Worm (Caenorhabditis elegans) whole organism, late embryonic: Measurements from ENCODE around the gene scl-11.

Source experiments
- C08G9.2 ChIP-seq: sonication (generic microtip); optimal IDR thresholded peaks from 2 replicates; lab custom pipeline; 2016; ENCODE audit warnings: mild to moderate bottlenecking, missing genetic modification characterization, moderate library complexity, missing compliant biosample characterization
- C38D4.7 ChIP-seq: fragments of 200-800 bp; sonication (Bioruptor generic); optimal IDR thresholded peaks from 2 replicates; lab custom pipeline; 2018; ENCODE audit warnings: mild to moderate bottlenecking, missing genetic modification characterization, moderate library complexity, missing compliant biosample characterization
- F13H6.1 ChIP-seq: sonication (generic microtip); optimal IDR thresholded peaks from 2 replicates; lab custom pipeline; 2016; ENCODE audit warnings: missing genetic modification characterization, missing compliant biosample characterization
- K02D7.2 ChIP-seq: sonication (generic microtip); optimal IDR thresholded peaks from 2 replicates; lab custom pipeline; 2017; ENCODE audit warnings: mild to moderate bottlenecking, missing genetic modification characterization, missing compliant biosample characterization
- T23F11.4 ChIP-seq: fragments of 200-800 bp; sonication (Bioruptor generic); optimal IDR thresholded peaks from 2 replicates; lab custom pipeline; 2018; ENCODE audit warnings: mild to moderate bottlenecking, missing genetic modification characterization, missing compliant biosample characterization
- Y22D7AL.16 ChIP-seq: sonication (generic microtip); optimal IDR thresholded peaks from 2 replicates; lab custom pipeline; 2016; ENCODE audit warnings: missing genetic modification characterization, missing compliant biosample characterization
- ahr-1 ChIP-seq: sonication (generic microtip); optimal IDR thresholded peaks from 2 replicates; lab custom pipeline; 2016; ENCODE audit warnings: missing genetic modification characterization, missing compliant biosample characterization
- ama-1 ChIP-seq: fragments of 150-350 bp; optimal IDR thresholded peaks from 2 replicates; lab custom pipeline; 2014
- ceh-14 ChIP-seq: sonication (generic microtip); optimal IDR thresholded peaks from 2 replicates; lab custom pipeline; 2016; ENCODE audit warnings: missing genotype, missing genetic modification characterization, missing compliant biosample characterization
- ceh-18 ChIP-seq: sonication (generic microtip); optimal IDR thresholded peaks from 2 replicates; lab custom pipeline; 2016; ENCODE audit warnings: missing genetic modification characterization, missing compliant biosample characterization
- ceh-2 ChIP-seq: sonication (generic microtip); optimal IDR thresholded peaks from 2 replicates; lab custom pipeline; 2016; ENCODE audit warnings: missing genotype, missing genetic modification characterization, missing compliant biosample characterization
- ceh-22 ChIP-seq: sonication (generic microtip); optimal IDR thresholded peaks from 2 replicates; lab custom pipeline; 2017; ENCODE audit warnings: missing biosample characterization, missing genetic modification characterization
- ceh-24 ChIP-seq: sonication (generic microtip); optimal IDR thresholded peaks from 2 replicates; lab custom pipeline; 2016; ENCODE audit warnings: mild to moderate bottlenecking, missing genetic modification characterization, missing compliant biosample characterization
- ceh-31 ChIP-seq: sonication (generic microtip); optimal IDR thresholded peaks from 2 replicates; lab custom pipeline; 2016; ENCODE audit warnings: missing genetic modification characterization, missing compliant biosample characterization
- ceh-6 ChIP-seq: fragments of 200-800 bp; sonication (Bioruptor generic); optimal IDR thresholded peaks from 2 replicates; lab custom pipeline; 2018; ENCODE audit warnings: mild to moderate bottlenecking, missing genetic modification characterization, missing compliant biosample characterization
- che-1 ChIP-seq: sonication (generic microtip); optimal IDR thresholded peaks from 2 replicates; lab custom pipeline; 2016; ENCODE audit warnings: mild to moderate bottlenecking, missing genetic modification characterization, missing compliant biosample characterization
- elt-4 ChIP-seq: sonication (generic microtip); optimal IDR thresholded peaks from 2 replicates; lab custom pipeline; 2016; ENCODE audit warnings: missing genetic modification characterization, missing compliant biosample characterization
- eyg-1 ChIP-seq: sonication (generic microtip); optimal IDR thresholded peaks from 2 replicates; lab custom pipeline; 2016; ENCODE audit warnings: missing genotype, missing genetic modification characterization, missing compliant biosample characterization
- fax-1 ChIP-seq: sonication (generic microtip); optimal IDR thresholded peaks from 2 replicates; lab custom pipeline; 2016; ENCODE audit warnings: missing genotype, missing genetic modification characterization, missing compliant biosample characterization
- gmeb-2 ChIP-seq: sonication (generic microtip); optimal IDR thresholded peaks from 2 replicates; lab custom pipeline; 2016; ENCODE audit warnings: missing genetic modification characterization, inconsistent platforms, missing compliant biosample characterization
- hlh-15 ChIP-seq: sonication (generic microtip); optimal IDR thresholded peaks from 2 replicates; lab custom pipeline; 2016; ENCODE audit warnings: missing genetic modification characterization, missing compliant biosample characterization
- lim-6 ChIP-seq: sonication (generic microtip); optimal IDR thresholded peaks from 2 replicates; lab custom pipeline; 2016; ENCODE audit warnings: missing genetic modification characterization, missing compliant biosample characterization
- madf-2 ChIP-seq: sonication (generic microtip); optimal IDR thresholded peaks from 2 replicates; lab custom pipeline; 2017; ENCODE audit warnings: missing genetic modification characterization, missing compliant biosample characterization
- nhr-11 ChIP-seq: fragments of 150-350 bp; optimal IDR thresholded peaks from 2 replicates; lab custom pipeline; 2014; ENCODE audit warnings: missing biosample characterization, missing genetic modification characterization
- odd-2 ChIP-seq: sonication (generic microtip); optimal IDR thresholded peaks from 2 replicates; lab custom pipeline; 2017; ENCODE audit warnings: antibody characterized with exemption, mild to moderate bottlenecking, missing genetic modification characterization, missing compliant biosample characterization
- pag-3 ChIP-seq: sonication (generic microtip); optimal IDR thresholded peaks from 2 replicates; lab custom pipeline; 2016; ENCODE audit warnings: missing compliant biosample characterization, missing genetic modification characterization, borderline replicate concordance
- pha-2 ChIP-seq: sonication (generic microtip); optimal IDR thresholded peaks from 2 replicates; lab custom pipeline; 2017; ENCODE audit warnings: mild to moderate bottlenecking, missing genetic modification characterization, missing compliant biosample characterization
- pros-1 ChIP-seq: fragments of 150-350 bp; optimal IDR thresholded peaks from 2 replicates; lab custom pipeline; 2014; ENCODE audit warnings: missing biosample characterization, missing genetic modification reagents, missing genetic modification characterization
- rnt-1 ChIP-seq: sonication (generic microtip); optimal IDR thresholded peaks from 2 replicates; lab custom pipeline; 2016; ENCODE audit warnings: missing genetic modification characterization, missing compliant biosample characterization
- sdc-2 ChIP-seq: sonication (generic microtip); optimal IDR thresholded peaks from 2 replicates; lab custom pipeline; 2016; ENCODE audit warnings: missing genotype, missing genetic modification characterization, missing compliant biosample characterization
- sox-2 ChIP-seq: fragments of 200-800 bp; sonication (Bioruptor generic); IDR thresholded peaks from 2 replicates; pipeline ENCODE4 v1.3.6; 2022; ENCODE audit warnings: missing genetic modification reagents, missing genetic modification characterization, missing compliant biosample characterization
- sox-4 ChIP-seq: sonication (generic microtip); optimal IDR thresholded peaks from 2 replicates; lab custom pipeline; 2017; ENCODE audit warnings: mild to moderate bottlenecking, missing genetic modification characterization, inconsistent platforms, missing compliant biosample characterization
- unc-3 ChIP-seq, 2 experiments: fragments of 200-800 bp in 1 of 2; sonication (Bioruptor generic) in 1 of 2; sonication (generic microtip) in 1 of 2; conservative IDR thresholded peaks in 1 of 2; optimal IDR thresholded peaks in 1 of 2; 2 replicates each; pipeline versions ENCODE4 v1.3.6 to Lab custom; 2016 to 2022; ENCODE audit warnings: missing compliant biosample characterization in 2 of 2, missing genetic modification characterization in 2 of 2, missing genetic modification reagents in 1 of 2
- unc-42 ChIP-seq: sonication (generic microtip); optimal IDR thresholded peaks from 2 replicates; lab custom pipeline; 2016; ENCODE audit warnings: missing genotype, missing genetic modification characterization, missing compliant biosample characterization
- unc-86 ChIP-seq: sonication (generic microtip); optimal IDR thresholded peaks from 2 replicates; lab custom pipeline; 2016; ENCODE audit warnings: missing genetic modification characterization, missing compliant biosample characterization
- zip-5 ChIP-seq: sonication (generic microtip); optimal IDR thresholded peaks from 2 replicates; lab custom pipeline; 2016; ENCODE audit warnings: missing genetic modification characterization, missing compliant biosample characterization

The scl-11 gene

DNA sequence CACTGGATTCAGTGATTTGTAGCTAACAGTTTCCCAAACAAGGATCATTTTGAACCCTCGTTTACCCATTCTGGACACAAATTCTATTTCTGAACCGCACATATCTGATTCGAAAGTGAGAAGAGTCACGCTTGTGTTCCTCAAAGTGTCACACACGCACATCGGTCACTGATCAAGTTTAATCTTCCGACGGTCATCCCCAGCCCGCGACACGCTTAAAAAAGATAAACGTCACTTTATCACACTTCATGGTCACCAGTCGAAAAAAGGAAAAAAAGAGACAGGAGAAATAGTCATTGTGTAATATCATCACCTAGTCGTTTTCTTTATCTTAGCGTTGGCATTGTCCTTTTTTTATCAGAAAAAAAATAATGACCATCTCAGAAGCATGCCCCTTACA lies 26.5 kb downstream of the scl-11 start:
- TF ChIP-seq nhr-11 (tag; lab: Kevin White, UChicago): no peak
- TF ChIP-seq ceh-22 (tag; lab: Kevin White, UChicago): no peak
- no peak for TF ChIP-seq sox-4 (tag; lab: Kevin White, UChicago)
- no peak for TF ChIP-seq eyg-1 (tag; lab: Kevin White, UChicago)
- no peak for TF ChIP-seq ceh-6 (GFP tag; lab: Kevin White, UChicago)
- TF ChIP-seq pha-2 (tag; lab: Kevin White, UChicago): no peak
- no peak for TF ChIP-seq ceh-31 (tag; lab: Kevin White, UChicago)
- TF ChIP-seq pros-1 (tag; lab: Kevin White, UChicago): no peak
- no peak for TF ChIP-seq odd-2
- TF ChIP-seq hlh-15 (tag; lab: Kevin White, UChicago): no peak

- no peak for TF ChIP-seq ahr-1 (tag; lab: Kevin White, UChicago)
- TF ChIP-seq fax-1 (tag; lab: Kevin White, UChicago): no peak
Observed at ce11 chrIV:13078342-13078741, 27.2 kb downstream of the scl-11 start.

ce11 chrIV:13079119-13079518 lies 27.9 kb downstream of the scl-11 start, which contains the start of gene C39E9.8:
C39E9.8 (plus strand) TSS chrIV:13079446.
- TF ChIP-seq pros-1 (tag; lab: Kevin White, UChicago) (no peak), unc-86 (tag; lab: Kevin White, UChicago) (no peak), eyg-1 (tag; lab: Kevin White, UChicago) (no peak), madf-2 (tag; lab: Kevin White, UChicago) (no peak), lim-6 (tag; lab: Kevin White, UChicago) (no peak), gmeb-2 (tag; lab: Kevin White, UChicago) (no peak), ceh-14 (tag; lab: Kevin White, UChicago) (no peak), ama-1 (lab: Kevin White, UChicago) (no peak), ceh-24 (no peak), ceh-18 (tag; lab: Kevin White, UChicago) (no peak), Y22D7AL.16 (no peak), elt-4 (tag; lab: Kevin White, UChicago) (no peak), odd-2 (no peak), K02D7.2 (no peak), ceh-22 (tag; lab: Kevin White, UChicago) (no peak), pag-3 (tag; lab: Kevin White, UChicago) (no peak), C38D4.7 (GFP tag; lab: Kevin White, UChicago) (no peak), che-1 (tag; lab: Kevin White, UChicago) (no peak), ceh-2 (tag; lab: Kevin White, UChicago) (no peak), nhr-11 (tag; lab: Kevin White, UChicago) (no peak)

DNA sequence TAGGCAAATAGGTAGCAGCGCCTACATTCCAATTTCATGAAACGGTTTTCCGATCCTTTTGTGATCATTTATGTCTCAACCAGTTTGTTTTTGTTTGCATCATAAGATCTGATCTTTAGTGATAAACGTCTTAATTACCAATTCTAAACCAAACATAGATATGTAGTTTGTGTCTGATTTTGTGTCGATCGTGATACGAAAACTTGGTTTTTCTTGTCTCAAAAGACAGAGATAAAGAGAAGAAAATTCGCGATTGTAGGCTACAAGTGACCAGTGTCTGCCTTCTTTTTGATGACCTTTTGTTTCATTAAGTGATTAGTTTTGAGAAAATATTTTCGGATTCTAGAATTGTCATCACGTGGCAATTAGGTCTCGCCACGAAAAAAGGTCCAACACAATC lies 29.0 kb downstream of the scl-11 start:
- TF ChIP-seq eyg-1 (tag; lab: Kevin White, UChicago): no peak
- no peak for TF ChIP-seq T23F11.4 (GFP tag; lab: Kevin White, UChicago)
- TF ChIP-seq rnt-1 (tag; lab: Kevin White, UChicago): no peak
- no peak for TF ChIP-seq zip-5
- no peak for TF ChIP-seq C08G9.2
- no peak for TF ChIP-seq ahr-1 (tag; lab: Kevin White, UChicago)
- TF ChIP-seq unc-3 (GFP tag; conservative IDR thresholded peaks at IDR 0.05; lab: Robert Waterston, UW): no peak
- TF ChIP-seq unc-3 (tag; optimal IDR thresholded peaks at IDR 0.05; lab: Kevin White, UChicago): no peak
- no peak for TF ChIP-seq elt-4 (tag; lab: Kevin White, UChicago)
- TF ChIP-seq unc-42 (tag; lab: Kevin White, UChicago): no peak
- no peak for TF ChIP-seq F13H6.1 (tag; lab: Kevin White, UChicago)
- no peak for TF ChIP-seq sdc-2 (tag; lab: Kevin White, UChicago)
- no peak for TF ChIP-seq sox-2
